Fruit fly (Drosophila melanogaster) Kc167 (cell line): ENCODE data around the gene NetA.

Experiments
- Myc ChIP-seq: fragments of >200 bp; optimal IDR thresholded peaks from 2 replicates; lab custom pipeline; 2017; ENCODE audit warnings: missing external identifiers
- Sin3A ChIP-seq: fragments of >200 bp; optimal IDR thresholded peaks from 2 replicates; lab custom pipeline; 2018; ENCODE audit warnings: missing external identifiers
- h ChIP-seq: fragments of >200 bp; optimal IDR thresholded peaks from 3 replicates; lab custom pipeline; 2018; ENCODE audit warnings: missing external identifiers
- insv ChIP-seq: fragments of >200 bp; optimal IDR thresholded peaks from 3 replicates; lab custom pipeline; 2018; ENCODE audit warnings: missing external identifiers
- psq ChIP-seq: fragments of >200 bp; optimal IDR thresholded peaks from 2 replicates; lab custom pipeline; 2017; ENCODE audit warnings: missing external identifiers
- ttk ChIP-seq: sonication (Bioruptor generic); optimal IDR thresholded peaks from 2 replicates; lab custom pipeline; 2017; ENCODE audit warnings: missing external identifiers

Gene NetA

dm6 chrX:14612302-14612701 lies 41.4 kb downstream of the NetA start:
- TF ChIP-seq psq (no peak), h (lab: Kevin White, UChicago) (no peak), insv (lab: Kevin White, UChicago) (no peak), Sin3A (lab: Kevin White, UChicago) (no peak), Myc (no peak), ttk (lab: Kevin White, UChicago) (no peak)

dm6 chrX:14609222-14609621 lies 44.5 kb downstream of the NetA start:
- no peak for TF ChIP-seq Myc
- no peak for TF ChIP-seq psq
- TF ChIP-seq h (lab: Kevin White, UChicago): no peak
- TF ChIP-seq ttk (lab: Kevin White, UChicago): no peak
- TF ChIP-seq Sin3A (lab: Kevin White, UChicago): no peak
- TF ChIP-seq insv (lab: Kevin White, UChicago): no peak

dm6 chrX:14606873-14607272 lies 46.9 kb downstream of the NetA start:
- no peak for TF ChIP-seq Sin3A (lab: Kevin White, UChicago)
- no peak for TF ChIP-seq Myc
- TF ChIP-seq ttk (lab: Kevin White, UChicago): no peak
- TF ChIP-seq psq: no peak
- no peak for TF ChIP-seq insv (lab: Kevin White, UChicago)
- no peak for TF ChIP-seq h (lab: Kevin White, UChicago)

dm6 chrX:14603600-14604182 lies 50.0 kb downstream of the NetA start:
- TF ChIP-seq Myc (no peak), insv (lab: Kevin White, UChicago) (no peak), ttk (lab: Kevin White, UChicago) (no peak), psq (no peak), h (lab: Kevin White, UChicago) (no peak)

dm6 chrX:14602421-14602846 lies 51.3 kb downstream of the NetA start, which contains the start of gene sbm:
TSS of gene sbm (minus strand) at chrX:14602580.
- no peak for TF ChIP-seq h (lab: Kevin White, UChicago)
- no peak for TF ChIP-seq psq
- no peak for TF ChIP-seq ttk (lab: Kevin White, UChicago)
- TF ChIP-seq insv (lab: Kevin White, UChicago): no peak
- TF ChIP-seq Myc: no peak
- no peak for TF ChIP-seq Sin3A (lab: Kevin White, UChicago)

- no peak for TF ChIP-seq insv (lab: Kevin White, UChicago)
- no peak for TF ChIP-seq ttk (lab: Kevin White, UChicago)
- no peak for TF ChIP-seq Sin3A (lab: Kevin White, UChicago)
- TF ChIP-seq Myc: no peak
- TF ChIP-seq h (lab: Kevin White, UChicago): no peak
- TF ChIP-seq psq: no peak
Observed at dm6 chrX:14601922-14602321, 51.8 kb downstream of the NetA start.

- TF ChIP-seq psq (no peak), Sin3A (lab: Kevin White, UChicago) (no peak), ttk (lab: Kevin White, UChicago) (no peak), insv (lab: Kevin White, UChicago) (no peak), h (lab: Kevin White, UChicago) (no peak), Myc (no peak)
Observed at dm6 chrX:14599431-14599830, 54.3 kb downstream of the NetA start.

dm6 chrX:14598706-14599105 lies 55.0 kb downstream of the NetA start:
- no peak for TF ChIP-seq Myc
- TF ChIP-seq psq: no peak
- TF ChIP-seq ttk (lab: Kevin White, UChicago): no peak
- no peak for TF ChIP-seq h (lab: Kevin White, UChicago)
- no peak for TF ChIP-seq Sin3A (lab: Kevin White, UChicago)
- TF ChIP-seq insv (lab: Kevin White, UChicago): no peak

dm6 chrX:14593091-14593490 lies 60.6 kb downstream of the NetA start:
- no peak for TF ChIP-seq insv (lab: Kevin White, UChicago)
- TF ChIP-seq ttk (lab: Kevin White, UChicago): no peak
- TF ChIP-seq Myc: no peak
- TF ChIP-seq h (lab: Kevin White, UChicago): no peak

dm6 chrX:14591491-14591890 lies 62.2 kb downstream of the NetA start:
- TF ChIP-seq Sin3A (lab: Kevin White, UChicago) (no peak), Myc (no peak), insv (lab: Kevin White, UChicago) (no peak), h (lab: Kevin White, UChicago) (no peak), ttk (lab: Kevin White, UChicago) (no peak), psq (no peak)

- TF ChIP-seq ttk (lab: Kevin White, UChicago): no peak
- no peak for TF ChIP-seq psq
- no peak for TF ChIP-seq Sin3A (lab: Kevin White, UChicago)
- no peak for TF ChIP-seq h (lab: Kevin White, UChicago)
- no peak for TF ChIP-seq Myc
- no peak for TF ChIP-seq insv (lab: Kevin White, UChicago)
Observed at dm6 chrX:14588996-14589621, 64.6 kb downstream of the NetA start.

- TF ChIP-seq psq: no peak
- no peak for TF ChIP-seq ttk (lab: Kevin White, UChicago)
- no peak for TF ChIP-seq Sin3A (lab: Kevin White, UChicago)
- TF ChIP-seq h (lab: Kevin White, UChicago): no peak
- no peak for TF ChIP-seq Myc
- no peak for TF ChIP-seq insv (lab: Kevin White, UChicago)
Observed at dm6 chrX:14588509-14588908, 65.2 kb downstream of the NetA start.
